Worm (Caenorhabditis elegans) whole organism, L1 larva: Measurements from ENCODE around the gene W09D10.5.

ENCODE experiments used
- C04F5.9 ChIP-seq: sonication (generic microtip); optimal IDR thresholded peaks from 2 replicates; lab custom pipeline; 2016; ENCODE audit warnings: missing genetic modification characterization, missing compliant biosample characterization
- C16A3.4 ChIP-seq: fragments of 150-350 bp; optimal IDR thresholded peaks from 2 replicates; lab custom pipeline; 2014; ENCODE audit warnings: missing biosample characterization, missing genetic modification characterization
- C34B4.2 ChIP-seq: sonication (generic microtip); optimal IDR thresholded peaks from 2 replicates; lab custom pipeline; 2017; ENCODE audit warnings: mild to moderate bottlenecking, missing genetic modification characterization, missing compliant biosample characterization
- F16B12.6 ChIP-seq: fragments of 150-350 bp; optimal IDR thresholded peaks from 2 replicates; lab custom pipeline; 2014; ENCODE audit warnings: missing biosample characterization, missing genetic modification characterization
- aha-1 ChIP-seq: fragments of 150-350 bp; optimal IDR thresholded peaks from 2 replicates; lab custom pipeline; 2014; ENCODE audit warnings: missing biosample characterization, missing genetic modification characterization
- ceh-63 ChIP-seq: fragments of 200-800 bp; sonication (Bioruptor generic); optimal IDR thresholded peaks from 2 replicates; lab custom pipeline; 2018; ENCODE audit warnings: mild to moderate bottlenecking, missing genetic modification characterization, missing compliant biosample characterization
- ceh-88 ChIP-seq: fragments of 200-800 bp; sonication (Bioruptor generic); IDR thresholded peaks from 2 replicates; pipeline ENCODE4 v1.3.6; 2022; ENCODE audit warnings: missing genetic modification characterization, missing compliant biosample characterization
- efl-1 ChIP-seq, 4 experiments: fragments of 150-350 bp; optimal IDR thresholded peaks in 3 of 4; peaks in 1 of 4; 1 replicate in 1 of 4; 2 replicates in 3 of 4; lab custom pipeline; 2014; ENCODE audit warnings: missing biosample characterization in 2 of 4, missing genetic modification characterization in 2 of 4, missing genetic modification reagents in 2 of 4
- efl-3 ChIP-seq: fragments of 200-800 bp; sonication (Bioruptor generic); optimal IDR thresholded peaks from 2 replicates; lab custom pipeline; 2018; ENCODE audit warnings: mild to moderate bottlenecking, missing genetic modification characterization, missing compliant biosample characterization
- fkh-4 ChIP-seq: sonication (generic microtip); optimal IDR thresholded peaks from 2 replicates; lab custom pipeline; 2016; ENCODE audit warnings: missing compliant biosample characterization, missing genetic modification characterization, borderline replicate concordance
- fkh-8 ChIP-seq: sonication (generic microtip); optimal IDR thresholded peaks from 2 replicates; lab custom pipeline; 2016; ENCODE audit warnings: mild to moderate bottlenecking, missing genetic modification characterization, missing compliant biosample characterization
- hlh-17 ChIP-seq: fragments of 200-800 bp; sonication (Bioruptor generic); optimal IDR thresholded peaks from 2 replicates; lab custom pipeline; 2018; ENCODE audit warnings: missing genetic modification characterization, mild to moderate bottlenecking, missing compliant biosample characterization, moderate library complexity, borderline replicate concordance
- hlh-4 ChIP-seq: sonication (generic microtip); optimal IDR thresholded peaks from 2 replicates; lab custom pipeline; 2016; ENCODE audit warnings: mild to moderate bottlenecking, missing genetic modification characterization, missing compliant biosample characterization
- hpl-2 ChIP-seq: fragments of 150-350 bp; optimal IDR thresholded peaks from 2 replicates; lab custom pipeline; 2014; ENCODE audit warnings: missing biosample characterization, missing genetic modification reagents, missing genetic modification characterization
- isw-1 ChIP-seq: fragments of 200-800 bp; sonication (Bioruptor generic); IDR thresholded peaks from 2 replicates; pipeline ENCODE4 v1.3.6; 2022; ENCODE audit warnings: missing genetic modification characterization, missing compliant biosample characterization
- lin-14 ChIP-seq: fragments of 200-800 bp; sonication (Bioruptor generic); optimal IDR thresholded peaks from 2 replicates; lab custom pipeline; 2018; ENCODE audit warnings: mild to moderate bottlenecking, missing genetic modification characterization, moderate library complexity, missing compliant biosample characterization
- lin-39 ChIP-seq: fragments of 150-350 bp; optimal IDR thresholded peaks from 2 replicates; lab custom pipeline; 2014; ENCODE audit warnings: missing biosample characterization, missing genetic modification reagents, missing genetic modification characterization
- lir-3 ChIP-seq: sonication (generic microtip); optimal IDR thresholded peaks from 2 replicates; lab custom pipeline; 2016; ENCODE audit warnings: mild to moderate bottlenecking, missing genetic modification characterization, moderate library complexity, missing compliant biosample characterization; ENCODE audit not compliant: poor library complexity
- lsy-2 ChIP-seq, 2 experiments: fragments of 150-350 bp; optimal IDR thresholded peaks; 2 replicates each; lab custom pipeline; 2014; ENCODE audit warnings: missing biosample characterization in 2 of 2, missing genetic modification characterization in 2 of 2
- mef-2 ChIP-seq: fragments of 150-350 bp; optimal IDR thresholded peaks from 2 replicates; lab custom pipeline; 2014; ENCODE audit warnings: missing biosample characterization, missing genetic modification characterization
- nhr-12 ChIP-seq: sonication (generic microtip); optimal IDR thresholded peaks from 2 replicates; lab custom pipeline; 2017; ENCODE audit warnings: missing biosample characterization, missing genetic modification characterization
- nhr-237 ChIP-seq: fragments of 150-350 bp; optimal IDR thresholded peaks from 2 replicates; lab custom pipeline; 2014; ENCODE audit warnings: missing biosample characterization, missing genetic modification characterization
- nhr-47 ChIP-seq: sonication (generic microtip); optimal IDR thresholded peaks from 2 replicates; lab custom pipeline; 2016; ENCODE audit warnings: mild to moderate bottlenecking, missing genetic modification characterization, moderate library complexity, missing compliant biosample characterization
- nhr-85 ChIP-seq: sonication (generic microtip); peaks from one replicate; lab custom pipeline; 2016; ENCODE audit warnings: missing genetic modification characterization, inconsistent platforms, missing compliant biosample characterization
- pag-3 ChIP-seq: sonication (generic microtip); optimal IDR thresholded peaks from 2 replicates; lab custom pipeline; 2017; ENCODE audit warnings: missing genetic modification characterization, mild to moderate bottlenecking, missing compliant biosample characterization, antibody characterized with exemption, borderline replicate concordance; ENCODE audit not compliant: insufficient read depth
- rnt-1 ChIP-seq: sonication (generic microtip); optimal IDR thresholded peaks from 2 replicates; lab custom pipeline; 2016; ENCODE audit warnings: mild to moderate bottlenecking, missing genetic modification characterization, moderate library complexity, missing compliant biosample characterization
- snpc-4 ChIP-seq: fragments of 150-350 bp; optimal IDR thresholded peaks from 2 replicates; lab custom pipeline; 2014; ENCODE audit warnings: missing biosample characterization, missing genetic modification characterization
- snu-23 ChIP-seq: sonication (generic microtip); optimal IDR thresholded peaks from 2 replicates; lab custom pipeline; 2016; ENCODE audit warnings: missing genetic modification characterization, missing compliant biosample characterization
- unc-30 ChIP-seq: sonication (generic microtip); optimal IDR thresholded peaks from 2 replicates; lab custom pipeline; 2017; ENCODE audit warnings: missing biosample characterization, missing genetic modification characterization
- ztf-4 ChIP-seq: fragments of 150-350 bp; optimal IDR thresholded peaks from 2 replicates; lab custom pipeline; 2014; ENCODE audit warnings: missing biosample characterization, missing genetic modification characterization

The W09D10.5 gene

ce11 chrIII:10759050-10760023, 48.0 kb upstream of the W09D10.5 start, which contains the start of gene tasp-1 (continued):
- TF ChIP-seq nhr-12 (tag; lab: Kevin White, UChicago) = peak; percentile 76
- peak; percentile 100 for TF ChIP-seq ceh-88
- TF ChIP-seq snu-23 (GFP tag; lab: Kevin White, UChicago) = peak; percentile 100
- peak; percentile 98 for TF ChIP-seq fkh-4 (tag; lab: Kevin White, UChicago)

- no peak for TF ChIP-seq C04F5.9 (tag; lab: Kevin White, UChicago)
- no peak for TF ChIP-seq lin-14 (GFP tag; lab: Kevin White, UChicago)
- TF ChIP-seq fkh-8 (tag; lab: Kevin White, UChicago) = no peak
- TF ChIP-seq F16B12.6 (tag; lab: Kevin White, UChicago) = no peak
- no peak for TF ChIP-seq fkh-4 (tag; lab: Kevin White, UChicago)
- TF ChIP-seq nhr-47 (tag; lab: Kevin White, UChicago) = no peak
- no peak for TF ChIP-seq hlh-4 (tag; lab: Kevin White, UChicago)
- no peak for TF ChIP-seq C34B4.2 (tag; lab: Kevin White, UChicago)
- TF ChIP-seq hpl-2 (GFP tag; lab: Kevin White, UChicago) = no peak
- no peak for TF ChIP-seq ceh-88
- TF ChIP-seq nhr-237 (tag; lab: Kevin White, UChicago) = no peak
- TF ChIP-seq pag-3 (tag; lab: Kevin White, UChicago) = no peak
- no peak for TF ChIP-seq mef-2
- TF ChIP-seq C16A3.4 (tag; lab: Kevin White, UChicago) = no peak
Measured at ce11 chrIII:10758422-10758821, 47.1 kb upstream of the W09D10.5 start, which contains the start of gene K01G5.10. Gene K01G5.10, minus strand, starts transcription at chrIII:10758522.

- TF ChIP-seq isw-1 (no peak), aha-1 (tag; lab: Kevin White, UChicago) (no peak), ceh-63 (GFP tag; lab: Kevin White, UChicago) (no peak), snpc-4 (no peak), F16B12.6 (tag; lab: Kevin White, UChicago) (no peak), fkh-8 (tag; lab: Kevin White, UChicago) (no peak), unc-30 (tag; lab: Kevin White, UChicago) (no peak), nhr-85 (tag; lab: Kevin White, UChicago) (no peak), lsy-2 (tag; optimal IDR thresholded peaks at IDR 0.05; lab: Kevin White, UChicago) (no peak), ceh-88 (no peak), lin-39 (no peak), efl-3 (no peak), rnt-1 (tag; lab: Kevin White, UChicago) (no peak), pag-3 (tag; lab: Kevin White, UChicago) (no peak), lir-3 (tag; lab: Kevin White, UChicago) (no peak), ztf-4 (tag; lab: Kevin White, UChicago) (no peak)
Measured at ce11 chrIII:10757540-10757939, 46.2 kb upstream of the W09D10.5 start, which contains the start of gene rnf-113. Gene rnf-113, minus strand, starts transcription at chrIII:10757640.

- no peak for TF ChIP-seq hlh-17 (GFP tag; lab: Kevin White, UChicago)
- TF ChIP-seq nhr-85 (tag; lab: Kevin White, UChicago) = no peak
- no peak for TF ChIP-seq efl-1 (optimal IDR thresholded peaks at IDR 0.05; lab: Kevin White, UChicago)
- peak in 1 of 2 experiments; percentile 93 for TF ChIP-seq efl-1 (GFP tag; optimal IDR thresholded peaks at IDR 0.05 in 1 of 2; lab: Kevin White, UChicago)
- no peak for TF ChIP-seq C34B4.2 (tag; lab: Kevin White, UChicago)
Measured at ce11 chrIII:10755480-10756066, 44.2 kb upstream of the W09D10.5 start, which contains the start of gene hpl-2. Gene hpl-2, minus strand, starts transcription at chrIII:10755530.
